Fruit fly (Drosophila melanogaster) whole organism, embryonic: ENCODE measurements around the gene PIG-C.

Source experiments
- BtbVII ChIP-seq: fragments of 200-800 bp; sonication (Bioruptor generic); optimal IDR thresholded peaks from 3 replicates; lab custom pipeline; 2017; ENCODE audit warnings: missing biosample characterization, mild to moderate bottlenecking, missing genetic modification characterization
- CG10147 ChIP-seq: fragments of 200-800 bp; sonication (Bioruptor generic); optimal IDR thresholded peaks from 2 replicates; lab custom pipeline; 2019; ENCODE audit warnings: missing biosample characterization, mild to moderate bottlenecking, missing genetic modification characterization, moderate library complexity
- CG10209 ChIP-seq: fragments of 200-800 bp; sonication (Bioruptor generic); optimal IDR thresholded peaks from 3 replicates; lab custom pipeline; 2017; ENCODE audit warnings: missing biosample characterization, mild to moderate bottlenecking, missing genetic modification characterization, missing genetic modification reagents
- CG10267 ChIP-seq: fragments of 200-800 bp; sonication (Bioruptor generic); optimal IDR thresholded peaks from 2 replicates; lab custom pipeline; 2018; ENCODE audit warnings: missing biosample characterization, mild to moderate bottlenecking, missing genetic modification characterization, moderate library complexity
- CG10366 ChIP-seq: fragments of 200-800 bp; sonication (Bioruptor generic); IDR thresholded peaks from 2 replicates; pipeline ENCODE4 v1.3.6; 2022; ENCODE audit warnings: missing biosample characterization, missing genetic modification characterization
- CG10565 ChIP-seq: fragments of 200-800 bp; sonication (Bioruptor generic); optimal IDR thresholded peaks from 3 replicates; lab custom pipeline; 2016; ENCODE audit warnings: missing biosample characterization, mild to moderate bottlenecking, missing genetic modification characterization
- CG11456 ChIP-seq: fragments of 200-800 bp; sonication (Bioruptor generic); IDR thresholded peaks from 3 replicates; pipeline ENCODE4 v1.3.6; 2022; ENCODE audit warnings: missing biosample characterization, missing genetic modification characterization
- CG12769 ChIP-seq: fragments of 200-800 bp; sonication (Bioruptor generic); optimal IDR thresholded peaks from 2 replicates; lab custom pipeline; 2019; ENCODE audit warnings: missing biosample characterization, mild to moderate bottlenecking, missing genetic modification characterization, moderate library complexity
- CG13123 ChIP-seq: fragments of 200-800 bp; sonication (Bioruptor generic); optimal IDR thresholded peaks from 2 replicates; lab custom pipeline; 2016; ENCODE audit warnings: missing biosample characterization, missing genetic modification characterization
- CG13894 ChIP-seq: fragments of 200-800 bp; sonication (Bioruptor generic); optimal IDR thresholded peaks from 3 replicates; lab custom pipeline; 2018; ENCODE audit warnings: missing biosample characterization, mild to moderate bottlenecking, missing genetic modification characterization, moderate library complexity
- CG18262 ChIP-seq: fragments of 200-800 bp; optimal IDR thresholded peaks from 3 replicates; lab custom pipeline; 2019; ENCODE audit warnings: missing biosample characterization, mild to moderate bottlenecking, missing genetic modification characterization, moderate library complexity
- CG30403 ChIP-seq: fragments of 200-800 bp; sonication (Bioruptor generic); optimal IDR thresholded peaks from 3 replicates; lab custom pipeline; 2016; ENCODE audit warnings: missing biosample characterization, missing genetic modification characterization
- CG30431 ChIP-seq: fragments of 200-800 bp; sonication (Bioruptor generic); optimal IDR thresholded peaks from 2 replicates; lab custom pipeline; 2017; ENCODE audit warnings: missing biosample characterization, missing genetic modification characterization
- CG3065 ChIP-seq: fragments of 200-800 bp; sonication (Bioruptor generic); optimal IDR thresholded peaks from 2 replicates; lab custom pipeline; 2016; ENCODE audit warnings: missing biosample characterization, missing genetic modification characterization
- CG32767 ChIP-seq: fragments of 200-800 bp; sonication (Bioruptor generic); IDR thresholded peaks from 2 replicates; pipeline ENCODE4 v1.3.6; 2022; ENCODE audit warnings: missing biosample characterization, missing genetic modification characterization
- CG3407 ChIP-seq: fragments of 200-800 bp; sonication (Bioruptor generic); optimal IDR thresholded peaks from 2 replicates; lab custom pipeline; 2018; ENCODE audit warnings: missing biosample characterization, mild to moderate bottlenecking, missing genetic modification characterization
- CG4360 ChIP-seq: fragments of 200-800 bp; sonication (Bioruptor generic); IDR thresholded peaks from 2 replicates; pipeline ENCODE4 v1.3.6; 2022; ENCODE audit warnings: missing biosample characterization, missing genetic modification characterization
- CG6254 ChIP-seq: fragments of 200-800 bp; sonication (Bioruptor generic); optimal IDR thresholded peaks from 3 replicates; lab custom pipeline; 2017; ENCODE audit warnings: mild to moderate bottlenecking, missing biosample characterization, missing genetic modification reagents, missing genetic modification characterization
- CG7839 ChIP-seq: fragments of 200-800 bp; sonication (Bioruptor generic); optimal IDR thresholded peaks from 3 replicates; lab custom pipeline; 2018; ENCODE audit warnings: missing biosample characterization, mild to moderate bottlenecking, missing genetic modification characterization, moderate library complexity
- CG8388 ChIP-seq: fragments of 200-800 bp; sonication (Bioruptor generic); optimal IDR thresholded peaks from 2 replicates; lab custom pipeline; 2019; ENCODE audit warnings: missing biosample characterization, mild to moderate bottlenecking, missing genetic modification characterization, moderate library complexity
- Dad ChIP-seq: fragments of 200-800 bp; sonication (Bioruptor generic); optimal IDR thresholded peaks from 3 replicates; lab custom pipeline; 2016; ENCODE audit warnings: missing biosample characterization, missing genetic modification characterization
- Dp ChIP-seq: fragments of 200-800 bp; sonication (Bioruptor generic); optimal IDR thresholded peaks from 2 replicates; lab custom pipeline; 2018; ENCODE audit warnings: missing biosample characterization, mild to moderate bottlenecking, missing genetic modification characterization, moderate library complexity
- Elba2 ChIP-seq: fragments of 200-800 bp; sonication (Bioruptor generic); optimal IDR thresholded peaks from 3 replicates; lab custom pipeline; 2016; ENCODE audit warnings: missing biosample characterization, missing genetic modification characterization
- H15 ChIP-seq: fragments of 200-800 bp; sonication (Bioruptor generic); IDR thresholded peaks from 3 replicates; pipeline ENCODE4 v1.3.6; 2022; ENCODE audit warnings: missing biosample characterization, missing genetic modification characterization
- H2.0 ChIP-seq: fragments of 200-800 bp; sonication (Bioruptor generic); IDR thresholded peaks from 2 replicates; pipeline ENCODE4 v1.3.6; 2022; ENCODE audit warnings: missing biosample characterization, missing genetic modification characterization
- HLH3B ChIP-seq: fragments of 200-800 bp; sonication (Bioruptor generic); IDR thresholded peaks from 2 replicates; pipeline ENCODE4 v1.3.6; 2022; ENCODE audit warnings: missing biosample characterization, missing genetic modification characterization
- Kr ChIP-seq: fragments of 200-800 bp; sonication (Bioruptor generic); optimal IDR thresholded peaks from 2 replicates; lab custom pipeline; 2017; ENCODE audit warnings: missing biosample characterization, mild to moderate bottlenecking, missing genetic modification characterization
- Lhr ChIP-seq: fragments of 200-800 bp; sonication (Bioruptor generic); optimal IDR thresholded peaks from 3 replicates; lab custom pipeline; 2017; ENCODE audit warnings: mild to moderate bottlenecking, missing biosample characterization, missing genetic modification reagents, missing genetic modification characterization
- MESR4 ChIP-seq: fragments of 200-800 bp; sonication (Bioruptor generic); optimal IDR thresholded peaks from 2 replicates; lab custom pipeline; 2018; ENCODE audit warnings: missing biosample characterization, mild to moderate bottlenecking, missing genetic modification characterization, moderate library complexity
- Mrtf ChIP-seq: fragments of 200-800 bp; sonication (Bioruptor generic); IDR thresholded peaks from 3 replicates; pipeline ENCODE4 v1.3.6; 2022; ENCODE audit warnings: missing biosample characterization, missing genetic modification characterization
- NFAT ChIP-seq: fragments of 200-800 bp; sonication (Bioruptor generic); IDR thresholded peaks from 2 replicates; pipeline ENCODE4 v1.3.6; 2022; ENCODE audit warnings: missing biosample characterization, missing genetic modification characterization
- Nf-YB ChIP-seq: fragments of 200-800 bp; sonication (Bioruptor generic); optimal IDR thresholded peaks from 3 replicates; lab custom pipeline; 2019; ENCODE audit warnings: missing biosample characterization, mild to moderate bottlenecking, missing genetic modification characterization, moderate library complexity
- NfI ChIP-seq: fragments of 200-800 bp; sonication (Bioruptor generic); optimal IDR thresholded peaks from 3 replicates; lab custom pipeline; 2018; ENCODE audit warnings: missing biosample characterization, mild to moderate bottlenecking, missing genetic modification characterization, moderate library complexity
- Pdp1 ChIP-seq, 2 experiments: fragments of 200-800 bp; sonication (Bioruptor generic); optimal IDR thresholded peaks; 3 replicates each; lab custom pipeline; 2016; ENCODE audit warnings: missing biosample characterization in 2 of 2, missing genetic modification characterization in 2 of 2, mild to moderate bottlenecking in 1 of 2, moderate library complexity in 1 of 2
- ash1 ChIP-seq: fragments of 200-800 bp; sonication (Bioruptor generic); optimal IDR thresholded peaks from 2 replicates; lab custom pipeline; 2018; ENCODE audit warnings: missing biosample characterization, mild to moderate bottlenecking, missing genetic modification characterization
- bbx ChIP-seq: fragments of 200-800 bp; sonication (Bioruptor generic); IDR thresholded peaks from 2 replicates; pipeline ENCODE4 v1.3.6; 2022; ENCODE audit warnings: missing biosample characterization, missing genetic modification characterization; ENCODE audit not compliant: partially characterized antibody
- chm ChIP-seq: fragments of 200-800 bp; sonication (Bioruptor generic); IDR thresholded peaks from 2 replicates; pipeline ENCODE4 v1.3.6; 2022; ENCODE audit warnings: missing biosample characterization, missing genetic modification characterization
- da ChIP-seq: fragments of 200-800 bp; sonication (Bioruptor generic); optimal IDR thresholded peaks from 2 replicates; lab custom pipeline; 2016; ENCODE audit warnings: missing biosample characterization, missing genetic modification characterization
- dm ChIP-seq: fragments of 200-800 bp; sonication (Bioruptor generic); optimal IDR thresholded peaks from 3 replicates; lab custom pipeline; 2016; ENCODE audit warnings: missing biosample characterization, missing genetic modification characterization
- dmrt11E ChIP-seq: fragments of 200-800 bp; sonication (Bioruptor generic); optimal IDR thresholded peaks from 3 replicates; lab custom pipeline; 2018; ENCODE audit warnings: missing biosample characterization, mild to moderate bottlenecking, missing genetic modification characterization, moderate library complexity
- dpn ChIP-seq, 2 experiments: fragments of 200-800 bp; sonication (Bioruptor generic); optimal IDR thresholded peaks; 3 replicates each; lab custom pipeline; 2016; ENCODE audit warnings: missing biosample characterization in 2 of 2, missing genetic modification characterization in 2 of 2
- en ChIP-seq: fragments of 200-800 bp; sonication (Bioruptor generic); optimal IDR thresholded peaks from 2 replicates; lab custom pipeline; 2016; ENCODE audit warnings: missing biosample characterization, missing genetic modification characterization
- esg ChIP-seq: fragments of 200-800 bp; sonication (Bioruptor generic); conservative IDR thresholded peaks from 2 replicates; pipeline ENCODE4 v1.3.6; 2022; ENCODE audit warnings: missing biosample characterization, missing genetic modification characterization
- gro ChIP-seq: fragments of 200-800 bp; sonication (Bioruptor generic); optimal IDR thresholded peaks from 2 replicates; lab custom pipeline; 2016; ENCODE audit warnings: missing biosample characterization, missing genetic modification characterization
- mam ChIP-seq: fragments of 200-800 bp; sonication (Bioruptor generic); optimal IDR thresholded peaks from 3 replicates; lab custom pipeline; 2016; ENCODE audit warnings: missing biosample characterization, missing genetic modification characterization
- sim ChIP-seq: fragments of 200-800 bp; sonication (Bioruptor generic); IDR thresholded peaks from 2 replicates; pipeline ENCODE4 v1.3.6; 2022; ENCODE audit warnings: missing biosample characterization, missing genetic modification characterization
- ssp ChIP-seq: fragments of 200-800 bp; sonication (Bioruptor generic); IDR thresholded peaks from 2 replicates; pipeline ENCODE4 v1.3.6; 2022; ENCODE audit warnings: missing biosample characterization, missing genetic modification characterization
- usp ChIP-seq: fragments of >200 bp; optimal IDR thresholded peaks from 2 replicates; lab custom pipeline; 2017; ENCODE audit warnings: missing biosample characterization, missing genetic modification characterization
- zen ChIP-seq: fragments of 200-800 bp; sonication (Bioruptor generic); optimal IDR thresholded peaks from 3 replicates; lab custom pipeline; 2018; ENCODE audit warnings: missing biosample characterization, mild to moderate bottlenecking, missing genetic modification characterization, moderate library complexity
- zf30C ChIP-seq: fragments of 200-800 bp; sonication (Bioruptor generic); optimal IDR thresholded peaks from 3 replicates; lab custom pipeline; 2018; ENCODE audit warnings: missing biosample characterization, mild to moderate bottlenecking, missing genetic modification characterization

PIG-C gene

dm6 chr3L:3301171-3301738 is 17.8 kb downstream of the PIG-C start (continued):
- TF ChIP-seq CG13123 (GFP tag; lab: Kevin White, UChicago) (peak; percentile 72), Mrtf (GFP tag; lab: Robert Waterston, UW) (peak; percentile 86), da (peak; percentile 60), sim (peak; percentile 84), CG30403 (GFP tag; lab: Kevin White, UChicago) (peak; percentile 93), CG3065 (GFP tag; lab: Kevin White, UChicago) (peak; percentile 69), dm (GFP tag; lab: Kevin White, UChicago) (peak; percentile 75), CG3407 (peak; percentile 85), BtbVII (GFP tag; lab: Kevin White, UChicago) (peak; percentile 89), CG7839 (tag; lab: Kevin White, UChicago) (peak; percentile 95), ash1 (GFP tag; lab: Kevin White, UChicago) (no peak), mam (GFP tag; lab: Kevin White, UChicago) (peak; percentile 92), H2.0 (GFP tag; lab: Robert Waterston, UW) (peak; percentile 89), Lhr (GFP tag; lab: Kevin White, UChicago) (peak; percentile 66), CG8388 (GFP tag; lab: Kevin White, UChicago) (peak; percentile 90), CG10565 (GFP tag; lab: Kevin White, UChicago) (peak; percentile 56), CG10209 (GFP tag; lab: Kevin White, UChicago) (peak; percentile 92), bbx (GFP tag; lab: Robert Waterston, UW) (no peak), HLH3B (peak; percentile 90), ssp (GFP tag; lab: Robert Waterston, UW) (peak; percentile 74), CG6254 (GFP tag; lab: Kevin White, UChicago) (peak; percentile 87), chm (GFP tag; lab: Robert Waterston, UW) (peak; percentile 90), zf30C (peak; percentile 89), gro (GFP tag; lab: Kevin White, UChicago) (peak; percentile 85), CG10267 (peak; percentile 86), CG10366 (peak; percentile 92), usp (no peak), esg (GFP tag; lab: Robert Waterston, UW) (peak; percentile 89), MESR4 (GFP tag; lab: Kevin White, UChicago) (peak; percentile 31), CG13894 (tag; lab: Kevin White, UChicago) (peak; percentile 79), CG10147 (GFP tag; lab: Kevin White, UChicago) (peak; percentile 86), CG11456 (GFP tag; lab: Robert Waterston, UW) (peak; percentile 81), Pdp1 (GFP tag; optimal IDR thresholded peaks at IDR 0.05; lab: Kevin White, UChicago) (peak; percentile 86 to 89), Nf-YB (GFP tag; lab: Kevin White, UChicago) (peak; percentile 79), dmrt11E (tag; lab: Kevin White, UChicago) (peak; percentile 80), NFAT (peak; percentile 80), Dp (GFP tag; lab: Kevin White, UChicago) (no peak), Kr (GFP tag; lab: Kevin White, UChicago) (no peak), CG18262 (peak; percentile 94), CG12769 (peak; percentile 85), CG4360 (GFP tag; lab: Robert Waterston, UW) (peak; percentile 18; the same call in 1 of the 2 replicates), CG30431 (GFP tag; lab: Kevin White, UChicago) (peak; percentile 71), en (peak; percentile 92), Elba2 (GFP tag; lab: Kevin White, UChicago) (no peak), CG32767 (GFP tag; lab: Robert Waterston, UW) (peak; percentile 86), Dad (peak; percentile 84), H15 (GFP tag; lab: Robert Waterston, UW) (peak; percentile 86), NfI (GFP tag; lab: Kevin White, UChicago) (peak; percentile 89), zen (tag; lab: Kevin White, UChicago) (peak; percentile 84), dpn (GFP tag; optimal IDR thresholded peaks at IDR 0.05; lab: Kevin White, UChicago) (peak; percentile 90 to 91)
